Worm (Caenorhabditis elegans): ENCODE results near the gene F40G12.10.

DNA sequence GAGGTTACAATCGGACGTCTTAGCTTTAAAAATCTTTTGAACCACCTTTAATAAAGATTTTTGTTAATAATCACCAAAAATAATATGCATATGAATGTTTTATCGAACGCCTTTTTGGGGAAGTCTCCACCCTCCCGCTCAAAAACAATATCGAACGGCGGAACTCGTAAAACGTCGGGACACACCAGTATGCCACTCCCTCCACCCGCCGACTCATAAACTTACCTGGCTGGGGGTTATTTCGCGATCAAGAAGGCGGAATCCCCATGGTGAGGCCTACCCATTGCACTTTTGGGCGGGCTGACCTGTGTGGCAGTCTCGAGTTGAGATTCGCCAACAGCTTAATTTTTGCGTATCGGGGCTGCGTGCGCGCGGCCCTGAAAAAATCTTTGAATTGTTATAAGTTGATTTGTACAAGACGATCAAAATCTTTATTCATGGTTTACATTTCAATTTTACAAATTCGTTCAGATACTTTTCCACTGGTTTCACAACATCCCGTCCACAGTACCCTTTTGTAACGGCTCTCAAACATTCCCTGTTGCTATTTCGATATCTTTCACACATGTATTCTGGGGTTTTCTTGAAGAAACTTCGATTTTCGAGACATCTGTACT, 15.9 kb upstream of the F40G12.10 start:
- TF ChIP-seq unc-62 (GFP tag; optimal IDR thresholded peaks at IDR 0.05) (no peak), ztf-11 (tag; optimal IDR thresholded peaks at IDR 0.05) (no peak), elt-3 (tag; optimal IDR thresholded peaks at IDR 0.05) (no peak), unc-39 (tag; optimal IDR thresholded peaks at IDR 0.05) (no peak), nhr-76 (tag; optimal IDR thresholded peaks at IDR 0.05) (no peak), snpc-4 (tag; optimal IDR thresholded peaks at IDR 0.05) (no peak), nhr-237 (tag; optimal IDR thresholded peaks at IDR 0.05) (no peak), ceh-83 (GFP tag; optimal IDR thresholded peaks at IDR 0.05) (no peak), mab-5 (tag; optimal IDR thresholded peaks at IDR 0.05) (no peak)

Measured in whole organism, mixed stage, embryonic.